Worm (Caenorhabditis elegans): ENCODE measurements around the gene phb-2.
A peak's percentile ranks its signal among the peaks of the same experiment; 100 is the strongest.

The phb-2 gene

ce11 chrII:6223755-6224154, 27.5 kb upstream of the phb-2 start:
- TF ChIP-seq madf-2 (tag; optimal IDR thresholded peaks at IDR 0.05) (no peak), hlh-30 (tag; optimal IDR thresholded peaks at IDR 0.05; ENCODE audit: insufficient read depth) (no peak), tbx-7 (tag; optimal IDR thresholded peaks at IDR 0.05) (no peak), C08G9.2 (tag; optimal IDR thresholded peaks at IDR 0.05) (no peak), pros-1 (tag; optimal IDR thresholded peaks at IDR 0.05) (no peak), fax-1 (tag; optimal IDR thresholded peaks at IDR 0.05) (no peak), ceh-34 (tag; optimal IDR thresholded peaks at IDR 0.05) (no peak), ceh-19 (GFP tag; optimal IDR thresholded peaks at IDR 0.05) (no peak), K02D7.2 (tag; optimal IDR thresholded peaks at IDR 0.05) (no peak), zip-5 (tag; optimal IDR thresholded peaks at IDR 0.05) (no peak), nhr-11 (tag; optimal IDR thresholded peaks at IDR 0.05) (no peak), ceh-2 (tag; optimal IDR thresholded peaks at IDR 0.05) (no peak), hlh-8 (tag; optimal IDR thresholded peaks at IDR 0.05) (no peak), ttx-3 (tag; optimal IDR thresholded peaks at IDR 0.05) (no peak), hlh-6 (tag; optimal IDR thresholded peaks at IDR 0.05) (no peak), ceh-24 (tag; optimal IDR thresholded peaks at IDR 0.05) (no peak)

- no peak for TF ChIP-seq ceh-22 (tag; optimal IDR thresholded peaks at IDR 0.05)
- TF ChIP-seq hlh-6 (tag; optimal IDR thresholded peaks at IDR 0.05), result no peak
- no peak for TF ChIP-seq rnt-1 (tag; optimal IDR thresholded peaks at IDR 0.05)
- no peak for TF ChIP-seq elt-2 (tag; optimal IDR thresholded peaks at IDR 0.05)
- no peak for TF ChIP-seq odd-2 (tag; optimal IDR thresholded peaks at IDR 0.05)
- no peak for TF ChIP-seq elt-4 (tag; optimal IDR thresholded peaks at IDR 0.05)
- TF ChIP-seq dve-1 (tag; optimal IDR thresholded peaks at IDR 0.05), result no peak
- no peak for TF ChIP-seq fax-1 (tag; optimal IDR thresholded peaks at IDR 0.05)
Measured at ce11 chrII:6226995-6227394, 24.2 kb upstream of the phb-2 start, which contains the start of gene srsy-2. srsy-2 (minus strand) TSS chrII:6227095.

DNA sequence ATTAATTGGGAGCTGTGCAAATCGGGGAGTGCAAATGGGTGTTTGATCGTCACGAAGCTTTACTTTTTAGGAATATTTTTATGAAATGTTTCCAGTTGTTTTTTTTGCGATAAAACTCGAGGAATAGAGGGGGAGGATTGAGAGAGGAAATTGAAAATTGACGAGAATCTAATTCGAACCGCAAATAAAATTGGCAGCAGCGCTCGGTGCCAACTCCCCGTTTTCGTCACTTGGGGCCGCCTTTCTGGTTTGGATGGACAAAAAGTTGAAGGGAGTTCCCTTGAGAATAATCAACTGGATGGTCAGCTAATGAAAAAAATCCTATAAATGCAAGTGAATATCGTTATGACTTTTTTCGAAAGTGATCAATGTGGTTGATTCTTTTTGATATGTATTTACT, 21.1 kb upstream of the phb-2 start:
- TF ChIP-seq ceh-22 (tag; optimal IDR thresholded peaks at IDR 0.05) (no peak), ceh-14 (tag; optimal IDR thresholded peaks at IDR 0.05) (no peak), unc-42 (tag; optimal IDR thresholded peaks at IDR 0.05) (peak; percentile 61), ztf-16 (tag; optimal IDR thresholded peaks at IDR 0.05) (no peak), rnt-1 (tag; optimal IDR thresholded peaks at IDR 0.05) (no peak), eyg-1 (tag; optimal IDR thresholded peaks at IDR 0.05) (no peak), elt-2 (tag; optimal IDR thresholded peaks at IDR 0.05) (no peak)

DNA sequence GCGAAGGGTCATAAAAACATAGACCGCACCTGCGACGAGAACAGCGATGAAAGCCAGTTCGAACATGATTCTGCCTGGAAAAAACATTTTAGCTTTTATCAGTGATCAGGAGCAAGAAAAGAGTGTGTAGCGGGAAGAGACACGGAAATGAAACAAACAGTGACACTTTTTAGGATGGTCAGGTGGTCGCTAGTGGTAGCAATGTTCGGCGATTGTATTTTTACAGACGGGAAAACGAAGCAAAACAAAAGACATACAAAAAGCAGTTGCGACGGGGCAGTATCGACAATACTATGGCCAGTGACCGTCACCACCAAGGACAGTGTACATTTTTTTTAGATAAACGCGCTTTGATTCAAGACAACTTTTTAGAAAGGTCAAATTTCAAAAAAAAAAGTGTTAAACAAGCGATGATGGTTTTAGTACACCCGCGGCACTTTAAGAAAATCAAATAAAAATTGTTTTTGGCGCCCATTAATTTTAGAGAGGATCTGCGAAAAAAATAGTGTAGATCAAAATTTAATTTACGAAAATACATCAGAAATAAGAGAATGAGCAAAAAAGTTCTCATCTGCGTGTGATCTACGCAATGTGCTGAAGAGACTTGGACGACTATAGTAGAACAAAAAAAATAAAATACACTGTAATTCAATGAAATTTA, 15.6 kb upstream of the phb-2 start, which contains the start of gene T24H7.9:
T24H7.9 (minus strand) TSS at position 74 of the 661 bp plus-strand sequence.
- TF ChIP-seq pag-3 (tag; optimal IDR thresholded peaks at IDR 0.05; ENCODE audit: borderline replicate concordance), result no peak
- TF ChIP-seq unc-42 (tag; optimal IDR thresholded peaks at IDR 0.05), result no peak
- TF ChIP-seq ceh-18 (tag; optimal IDR thresholded peaks at IDR 0.05), result no peak
- TF ChIP-seq sox-4 (tag; optimal IDR thresholded peaks at IDR 0.05), result no peak
- no peak for TF ChIP-seq pha-4 (tag; optimal IDR thresholded peaks at IDR 0.05)
- TF ChIP-seq hlh-13 (GFP tag; optimal IDR thresholded peaks at IDR 0.05), result no peak
- TF ChIP-seq unc-55 (GFP tag; optimal IDR thresholded peaks at IDR 0.05), result no peak
- no peak for TF ChIP-seq eyg-1 (tag; optimal IDR thresholded peaks at IDR 0.05)
- no peak for TF ChIP-seq C38D4.7 (GFP tag; optimal IDR thresholded peaks at IDR 0.05)
- no peak for TF ChIP-seq hlh-6 (tag; optimal IDR thresholded peaks at IDR 0.05)
